Fruit fly (Drosophila melanogaster): Measurements from ENCODE around the gene Traf-like.

dm6 chrX:16456582-16456981, 41.7 kb downstream of the Traf-like start:
- TF ChIP-seq CG7045 (GFP tag; optimal IDR thresholded peaks at IDR 0.05) (no peak), Clk (GFP tag; optimal IDR thresholded peaks at IDR 0.05) (no peak), CG1620 (GFP tag; optimal IDR thresholded peaks at IDR 0.05) (no peak), kay (GFP tag; ENCODE audit: borderline replicate concordance) (no peak), pad (GFP tag; optimal IDR thresholded peaks at IDR 0.05) (no peak), Crg-1 (GFP tag; optimal IDR thresholded peaks at IDR 0.05) (no peak), Mnt (GFP tag; optimal IDR thresholded peaks at IDR 0.05) (no peak), cic (GFP tag; optimal IDR thresholded peaks at IDR 0.05) (no peak)

Measured in whole organism, adult.